Worm (Caenorhabditis elegans) whole organism, mixed stage, embryonic: ENCODE results near the gene col-161.

ENCODE experiments used
- lsy-2 ChIP-seq: fragments of 150-350 bp; optimal IDR thresholded peaks from 2 replicates; lab custom pipeline; 2014; ENCODE audit warnings: missing biosample characterization, missing genetic modification characterization
- mep-1 ChIP-seq: fragments of 150-350 bp; optimal IDR thresholded peaks from 2 replicates; lab custom pipeline; 2017; ENCODE audit warnings: missing biosample characterization, missing genetic modification reagents, missing genetic modification characterization, inconsistent platforms
- nhr-76 ChIP-seq: sonication (generic microtip); optimal IDR thresholded peaks from 2 replicates; lab custom pipeline; 2017; ENCODE audit warnings: missing biosample characterization, missing genetic modification characterization
- pha-4 ChIP-seq: fragments of 150-350 bp; optimal IDR thresholded peaks from 2 replicates; lab custom pipeline; 2018; ENCODE audit warnings: missing biosample characterization, missing genetic modification reagents, missing genetic modification characterization
- sptf-1 ChIP-seq: sonication (generic microtip); optimal IDR thresholded peaks from 2 replicates; lab custom pipeline; 2017; ENCODE audit warnings: mild to moderate bottlenecking, missing genetic modification characterization, moderate library complexity, missing compliant biosample characterization
- unc-62 ChIP-seq: fragments of 150-350 bp; optimal IDR thresholded peaks from 2 replicates; lab custom pipeline; 2014; ENCODE audit warnings: missing biosample characterization, missing genetic modification reagents, missing genetic modification characterization

DNA sequence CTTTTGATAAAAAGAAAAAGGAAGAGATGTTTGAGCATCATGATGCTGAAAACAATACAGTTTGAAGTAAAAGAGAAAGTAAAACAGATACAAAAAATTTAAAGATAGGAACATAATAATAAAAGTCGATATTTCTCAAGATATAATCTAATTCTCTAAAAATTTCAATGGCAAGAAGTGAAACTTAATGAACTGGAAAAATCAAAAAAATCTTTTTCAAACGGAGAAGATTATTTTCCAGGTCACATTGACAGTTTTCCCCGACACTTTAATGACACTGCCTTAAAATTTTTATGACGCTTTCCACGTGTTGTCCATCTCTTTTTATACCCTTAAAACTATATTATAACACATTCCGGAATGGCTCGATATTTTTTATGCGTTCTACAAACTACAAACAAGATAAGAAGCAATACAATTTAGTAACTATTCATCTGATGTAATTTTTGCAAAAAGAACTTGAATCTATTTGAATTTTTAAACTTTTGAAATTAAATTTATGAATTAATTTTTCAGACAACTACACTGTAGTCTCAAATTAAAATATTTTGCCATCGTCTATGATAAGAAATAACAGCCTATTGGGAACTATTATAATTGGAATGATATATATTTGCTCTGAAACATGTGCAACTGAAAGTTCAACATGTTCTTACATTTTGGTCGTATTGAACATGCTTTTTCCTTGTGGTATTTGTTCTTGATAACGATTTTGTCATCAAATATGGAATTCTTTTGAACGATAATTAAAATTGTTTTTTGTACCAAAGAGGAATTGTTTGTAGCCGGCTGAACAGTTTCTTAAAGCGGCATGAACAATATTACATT, 7.3 kb upstream of the col-161 start, which contains the start of gene C50B6.7:
- TF ChIP-seq nhr-76 (tag; lab: Kevin White, UChicago) (no peak), pha-4 (tag; lab: Kevin White, UChicago) (no peak), sptf-1 (tag; lab: Kevin White, UChicago) (no peak), lsy-2 (tag; lab: Kevin White, UChicago) (no peak), mep-1 (tag; lab: Kevin White, UChicago) (no peak), unc-62 (GFP tag; lab: Kevin White, UChicago) (no peak)
